Worm (Caenorhabditis elegans): ENCODE measurements around the gene atf-6.

atf-6 gene

DNA sequence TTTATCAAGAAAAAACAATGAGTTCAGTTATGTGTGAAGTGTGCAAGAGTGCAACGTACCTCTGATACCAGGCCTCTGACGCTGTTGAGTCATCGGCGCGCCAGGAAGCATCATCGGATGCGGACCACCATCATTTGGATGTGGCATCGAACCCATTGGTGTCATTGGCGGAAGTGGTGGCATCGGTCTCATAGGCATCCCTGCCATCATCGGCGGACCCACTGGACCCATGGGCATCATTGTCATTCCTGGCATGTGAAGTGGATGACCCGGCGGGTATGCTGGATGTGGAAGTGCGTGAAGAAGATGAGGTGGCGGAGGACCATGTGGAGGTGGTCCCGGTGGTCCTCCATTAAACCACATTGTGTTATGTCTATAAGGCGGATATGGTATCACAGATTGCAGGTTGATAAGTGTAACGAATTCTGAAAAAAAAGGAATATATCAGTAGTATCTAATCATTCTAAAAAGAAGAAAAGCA, 44.7 kb downstream of the atf-6 start, which contains the start of gene scd-1:
Gene scd-1 (minus strand): TSS at position 431 of the 481 bp plus-strand sequence.
- TF ChIP-seq nhr-237 (tag; optimal IDR thresholded peaks at IDR 0.05) (no peak), ZK546.5 (tag; optimal IDR thresholded peaks at IDR 0.05) (no peak), gmeb-1 (tag; optimal IDR thresholded peaks at IDR 0.05) (no peak), ama-1 (optimal IDR thresholded peaks at IDR 0.05) (no peak)

DNA sequence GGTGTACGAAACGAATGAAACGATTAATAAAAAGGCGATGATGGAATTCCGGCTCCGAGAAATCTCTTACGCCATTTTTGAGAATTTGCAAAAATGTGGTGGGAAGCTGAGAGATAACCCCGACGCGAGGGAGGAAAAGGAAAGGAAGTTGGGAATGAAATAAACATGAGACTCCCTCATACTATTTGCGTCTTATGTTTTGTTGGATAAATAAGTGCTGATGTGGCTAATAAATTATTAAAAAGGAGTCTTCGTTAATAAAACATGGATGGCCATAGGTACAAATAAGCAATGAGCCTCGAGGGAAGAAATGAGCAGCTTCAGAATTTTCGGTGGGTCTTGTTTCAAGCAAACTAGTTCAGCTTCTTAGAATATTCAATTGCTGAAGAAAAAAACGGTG, 51.7 kb downstream of the atf-6 start:
- no peak for TF ChIP-seq sma-3 (GFP tag; optimal IDR thresholded peaks at IDR 0.05)
- no peak for TF ChIP-seq ztf-11 (tag; optimal IDR thresholded peaks at IDR 0.05)
- no peak for TF ChIP-seq gmeb-1 (tag; optimal IDR thresholded peaks at IDR 0.05)
- TF ChIP-seq mdl-1 (tag; optimal IDR thresholded peaks at IDR 0.05), result no peak
- TF ChIP-seq nhr-10 (tag; optimal IDR thresholded peaks at IDR 0.05), result no peak
- TF ChIP-seq peb-1 (tag; optimal IDR thresholded peaks at IDR 0.05), result no peak
- no peak for TF ChIP-seq C34F6.9 (tag; optimal IDR thresholded peaks at IDR 0.05)
- TF ChIP-seq Y55F3AM.14 (GFP tag; optimal IDR thresholded peaks at IDR 0.05), result no peak
- peak; percentile 21 for TF ChIP-seq unc-55 (GFP tag; optimal IDR thresholded peaks at IDR 0.05)
- TF ChIP-seq sma-9 (GFP tag; optimal IDR thresholded peaks at IDR 0.05), result peak; percentile 0
- no peak for TF ChIP-seq sma-9 (tag; optimal IDR thresholded peaks at IDR 0.05)
- TF ChIP-seq lin-13 (GFP tag; optimal IDR thresholded peaks at IDR 0.05), result no peak
- no peak for TF ChIP-seq egl-27 (tag; optimal IDR thresholded peaks at IDR 0.05)
- no peak for TF ChIP-seq lin-11 (tag; optimal IDR thresholded peaks at IDR 0.05)
- TF ChIP-seq blmp-1 (tag; optimal IDR thresholded peaks at IDR 0.05; ENCODE audit: insufficient read depth), result no peak

DNA sequence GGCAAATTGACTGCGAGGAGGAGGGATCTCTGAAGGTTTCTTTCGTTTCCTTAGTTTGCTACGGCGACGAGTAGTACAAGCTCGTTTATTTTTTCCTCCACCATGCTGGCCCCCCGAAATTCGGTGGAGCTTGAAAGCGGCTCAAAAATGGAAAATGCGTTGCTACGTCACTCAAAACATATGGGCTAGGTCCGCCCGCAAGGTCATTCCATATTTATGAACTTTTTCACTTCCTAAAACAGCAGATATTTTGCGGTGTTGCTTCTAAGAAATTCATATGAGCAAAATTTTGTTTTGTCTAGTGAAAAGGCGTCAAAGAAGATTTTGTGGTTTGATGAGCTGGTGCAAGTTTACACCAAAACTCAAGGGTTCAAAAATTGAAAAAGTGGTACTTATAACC, 53.7 kb downstream of the atf-6 start:
- TF ChIP-seq nhr-25 (tag; optimal IDR thresholded peaks at IDR 0.05) (no peak), fos-1 (tag; optimal IDR thresholded peaks at IDR 0.05) (no peak), nhr-237 (tag; optimal IDR thresholded peaks at IDR 0.05) (no peak), sem-4 (tag; optimal IDR thresholded peaks at IDR 0.05) (no peak), unc-55 (GFP tag; optimal IDR thresholded peaks at IDR 0.05) (peak; percentile 26)
